Worm (Caenorhabditis elegans): ENCODE measurements around the gene rab-35.

The rab-35 gene

ce11 chrIII:11353499-11353898 is 42.1 kb upstream of the rab-35 start (continued):
- TF ChIP-seq zag-1 (tag; optimal IDR thresholded peaks at IDR 0.05) (no peak), nhr-102 (tag; optimal IDR thresholded peaks at IDR 0.05) (no peak), ama-1 (optimal IDR thresholded peaks at IDR 0.05) (no peak), daf-12 (tag; optimal IDR thresholded peaks at IDR 0.05) (no peak), zfp-2 (tag; optimal IDR thresholded peaks at IDR 0.05) (no peak), lin-38 (GFP tag; IDR thresholded peaks at IDR 0.05) (peak; percentile 45), nhr-28 (tag; optimal IDR thresholded peaks at IDR 0.05) (no peak), jun-1 (tag; optimal IDR thresholded peaks at IDR 0.05) (no peak), D1046.2 (GFP tag; IDR thresholded peaks at IDR 0.05) (peak; percentile 36; the same call in 1 of the 2 replicates), dmd-9 (GFP tag; IDR thresholded peaks at IDR 0.05) (no peak), zip-2 (tag; optimal IDR thresholded peaks at IDR 0.05) (no peak), lim-7 (GFP tag; IDR thresholded peaks at IDR 0.05) (peak; percentile 69), fkh-10 (GFP tag; optimal IDR thresholded peaks at IDR 0.05) (no peak), Y75B8A.6 (GFP tag; IDR thresholded peaks at IDR 0.05) (peak; percentile 59; the same call in 1 of the 2 replicates), duxl-1 (tag; optimal IDR thresholded peaks at IDR 0.05; ENCODE audit: poor library complexity) (no peak), ceh-82 (tag; optimal IDR thresholded peaks at IDR 0.05) (no peak), nhr-42 (GFP tag; IDR thresholded peaks at IDR 0.05) (peak; percentile 44; the same call in 1 of the 2 replicates), hmg-1.1 (GFP tag; IDR thresholded peaks at IDR 0.05) (0 out of 2 replicates have a peak, but pooled peaks have one; percentile 37), daf-8 (GFP tag; IDR thresholded peaks at IDR 0.05) (no peak), nhr-76 (tag; optimal IDR thresholded peaks at IDR 0.05) (no peak), T20F7.1 (GFP tag; optimal IDR thresholded peaks at IDR 0.05) (no peak), nhr-6 (tag; optimal IDR thresholded peaks at IDR 0.05) (no peak), mep-1 (tag; optimal IDR thresholded peaks at IDR 0.05) (peak; percentile 37), madf-9 (GFP tag; conservative IDR thresholded peaks at IDR 0.05) (no peak; the same call in 1 of the 2 replicates), mxl-2 (GFP tag; conservative IDR thresholded peaks at IDR 0.05) (no peak), ceh-44 (GFP tag; IDR thresholded peaks at IDR 0.05) (peak; percentile 65), Y105C5A.15 (GFP tag; IDR thresholded peaks at IDR 0.05) (no peak), dmd-6 (GFP tag; IDR thresholded peaks at IDR 0.05) (peak; percentile 37; the same call in 1 of the 2 replicates), ztf-7 (tag; optimal IDR thresholded peaks at IDR 0.05) (no peak), tra-1 (GFP tag; IDR thresholded peaks at IDR 0.05) (peak; percentile 56; the same call in 1 of the 2 replicates), gei-8 (GFP tag; optimal IDR thresholded peaks at IDR 0.05) (no peak), ctbp-1 (GFP tag; IDR thresholded peaks at IDR 0.05) (no peak; the same call in none of the 2 replicates), lsy-2 (tag; optimal IDR thresholded peaks at IDR 0.05) (peak in 1 of 2 experiments; percentile 13), arid-1 (GFP tag; conservative IDR thresholded peaks at IDR 0.05) (0 out of 2 replicates have a peak, but pooled peaks have one; percentile 28), daf-19 (GFP tag; conservative IDR thresholded peaks at IDR 0.05) (0 out of 2 replicates have a peak, but pooled peaks have one; percentile 65), ZK337.2 (GFP tag; IDR thresholded peaks at IDR 0.05) (peak; percentile 24; the same call in 1 of the 2 replicates), nhr-111 (GFP tag; optimal IDR thresholded peaks at IDR 0.05) (no peak), spr-3 (GFP tag; optimal IDR thresholded peaks at IDR 0.05) (no peak), ces-1 (GFP tag; optimal IDR thresholded peaks at IDR 0.05) (peak; percentile 35), mxl-3 (GFP tag; optimal IDR thresholded peaks at IDR 0.05) (peak; percentile 41), ceh-28 (tag; optimal IDR thresholded peaks at IDR 0.05) (no peak), mes-2 (tag; optimal IDR thresholded peaks at IDR 0.05; ENCODE audit: poor library complexity, severe bottlenecking) (peak; percentile 52), skn-1 (tag; optimal IDR thresholded peaks at IDR 0.05) (no peak), dpl-1 (GFP tag; optimal IDR thresholded peaks at IDR 0.05) (no peak), sdz-12 (GFP tag; optimal IDR thresholded peaks at IDR 0.05) (no peak), set-16 (GFP tag; IDR thresholded peaks at IDR 0.05) (no peak)

Measured in whole organism, L4 larva.